Fruit fly (Drosophila melanogaster) whole organism, embryonic: ENCODE measurements around the gene CG10984.

ENCODE experiments used
- Ada2b ChIP-seq: fragments of 200-800 bp; sonication (Bioruptor generic); IDR thresholded peaks from 2 replicates; pipeline ENCODE4 v1.3.6; 2022; ENCODE audit warnings: missing biosample characterization, missing genetic modification characterization
- CG10147 ChIP-seq: fragments of 200-800 bp; sonication (Bioruptor generic); optimal IDR thresholded peaks from 2 replicates; lab custom pipeline; 2019; ENCODE audit warnings: missing biosample characterization, mild to moderate bottlenecking, missing genetic modification characterization, moderate library complexity
- CG10209 ChIP-seq: fragments of 200-800 bp; sonication (Bioruptor generic); optimal IDR thresholded peaks from 3 replicates; lab custom pipeline; 2017; ENCODE audit warnings: missing biosample characterization, mild to moderate bottlenecking, missing genetic modification characterization, missing genetic modification reagents
- CG11723 ChIP-seq: fragments of 200-800 bp; sonication (Bioruptor generic); optimal IDR thresholded peaks from 2 replicates; lab custom pipeline; 2017; ENCODE audit warnings: missing biosample characterization, mild to moderate bottlenecking, missing genetic modification characterization
- CG12299 ChIP-seq: fragments of 200-800 bp; sonication (Bioruptor generic); optimal IDR thresholded peaks from 2 replicates; lab custom pipeline; 2018; ENCODE audit warnings: missing biosample characterization, mild to moderate bottlenecking, missing genetic modification characterization
- CG1233 ChIP-seq: fragments of 200-800 bp; sonication (Bioruptor generic); optimal IDR thresholded peaks from 4 replicates; lab custom pipeline; 2018; ENCODE audit warnings: missing biosample characterization, mild to moderate bottlenecking, missing genetic modification characterization
- CG13424 ChIP-seq: fragments of 200-800 bp; sonication (Bioruptor generic); optimal IDR thresholded peaks from 2 replicates; lab custom pipeline; 2019; ENCODE audit warnings: missing biosample characterization, mild to moderate bottlenecking, missing genetic modification characterization, moderate library complexity
- CG14860 ChIP-seq: fragments of 200-800 bp; sonication (Bioruptor generic); IDR thresholded peaks from 3 replicates; pipeline ENCODE4 v1.3.6; 2022; ENCODE audit warnings: missing biosample characterization, missing genetic modification characterization; ENCODE audit not compliant: partially characterized antibody
- CG15479 ChIP-seq: fragments of 200-800 bp; sonication (Bioruptor generic); optimal IDR thresholded peaks from 3 replicates; lab custom pipeline; 2019; ENCODE audit warnings: missing biosample characterization, mild to moderate bottlenecking, missing genetic modification characterization, moderate library complexity
- CG16813 ChIP-seq: fragments of 200-800 bp; sonication (Bioruptor generic); IDR thresholded peaks from 3 replicates; pipeline ENCODE4 v1.3.6; 2022; ENCODE audit warnings: missing biosample characterization, missing genetic modification characterization; ENCODE audit not compliant: partially characterized antibody
- CG16815 ChIP-seq: fragments of 200-800 bp; sonication (Bioruptor generic); optimal IDR thresholded peaks from 3 replicates; lab custom pipeline; 2017; ENCODE audit warnings: missing biosample characterization, mild to moderate bottlenecking, missing genetic modification characterization
- CG17186 ChIP-seq: fragments of 200-800 bp; sonication (Bioruptor generic); optimal IDR thresholded peaks from 3 replicates; lab custom pipeline; 2017; ENCODE audit warnings: missing biosample characterization, missing genetic modification reagents, missing genetic modification characterization
- CG18764 ChIP-seq: fragments of 200-800 bp; sonication (Bioruptor generic); optimal IDR thresholded peaks from 3 replicates; lab custom pipeline; 2016; ENCODE audit warnings: missing biosample characterization, missing genetic modification characterization
- CG34224 ChIP-seq: fragments of 200-800 bp; sonication (Bioruptor generic); IDR thresholded peaks from 3 replicates; pipeline ENCODE4 v1.3.6; 2022; ENCODE audit warnings: missing biosample characterization, missing genetic modification characterization; ENCODE audit not compliant: partially characterized antibody
- CG4360 ChIP-seq: fragments of 200-800 bp; sonication (Bioruptor generic); IDR thresholded peaks from 2 replicates; pipeline ENCODE4 v1.3.6; 2022; ENCODE audit warnings: missing biosample characterization, missing genetic modification characterization
- CG8281 ChIP-seq: fragments of 200-800 bp; sonication (Bioruptor generic); optimal IDR thresholded peaks from 2 replicates; lab custom pipeline; 2018; ENCODE audit warnings: missing biosample characterization, mild to moderate bottlenecking, missing genetic modification characterization, moderate library complexity
- CG8290 ChIP-seq, 3 experiments: fragments of 200-800 bp; sonication (Bioruptor generic); optimal IDR thresholded peaks; 2 replicates each; lab custom pipeline; 2016 to 2019; ENCODE audit warnings: missing biosample characterization in 3 of 3, missing genetic modification characterization in 3 of 3, mild to moderate bottlenecking in 2 of 3, moderate library complexity in 1 of 3
- CG9215 ChIP-seq: fragments of 200-800 bp; sonication (Bioruptor generic); IDR thresholded peaks from 2 replicates; pipeline ENCODE4 v1.3.6; 2022; ENCODE audit warnings: missing biosample characterization, missing genetic modification characterization
- CTCF ChIP-seq: fragments of 200-800 bp; sonication (Bioruptor generic); optimal IDR thresholded peaks from 2 replicates; lab custom pipeline; 2017; ENCODE audit warnings: missing biosample characterization, mild to moderate bottlenecking, missing genetic modification characterization, moderate library complexity
- CoRest ChIP-seq: fragments of 200-800 bp; sonication (Bioruptor generic); optimal IDR thresholded peaks from 3 replicates; lab custom pipeline; 2018; ENCODE audit warnings: missing biosample characterization, mild to moderate bottlenecking, missing genetic modification characterization, moderate library complexity
- Dfd ChIP-seq, 2 experiments: fragments of >200 bp; optimal IDR thresholded peaks; 2 replicates each; lab custom pipeline; 2017; ENCODE audit warnings: missing biosample characterization in 2 of 2, missing genetic modification characterization in 2 of 2
- Dp ChIP-seq: fragments of 200-800 bp; sonication (Bioruptor generic); optimal IDR thresholded peaks from 2 replicates; lab custom pipeline; 2018; ENCODE audit warnings: missing biosample characterization, mild to moderate bottlenecking, missing genetic modification characterization, moderate library complexity
- Dref ChIP-seq: fragments of 200-800 bp; sonication (Bioruptor generic); IDR thresholded peaks from 2 replicates; pipeline ENCODE4 v1.3.6; 2022; ENCODE audit warnings: missing biosample characterization, missing genetic modification characterization
- GATAe ChIP-seq: fragments of 200-800 bp; sonication (Bioruptor generic); conservative IDR thresholded peaks from 2 replicates; pipeline ENCODE4 v1.3.6; 2022; ENCODE audit warnings: missing biosample characterization, missing genetic modification characterization
- HLH3B ChIP-seq: fragments of 200-800 bp; sonication (Bioruptor generic); IDR thresholded peaks from 2 replicates; pipeline ENCODE4 v1.3.6; 2022; ENCODE audit warnings: missing biosample characterization, missing genetic modification characterization
- Lhr ChIP-seq: fragments of 200-800 bp; sonication (Bioruptor generic); optimal IDR thresholded peaks from 3 replicates; lab custom pipeline; 2017; ENCODE audit warnings: mild to moderate bottlenecking, missing biosample characterization, missing genetic modification reagents, missing genetic modification characterization
- Lpt ChIP-seq: fragments of >200 bp; optimal IDR thresholded peaks from 2 replicates; lab custom pipeline; 2018; ENCODE audit warnings: missing biosample characterization, missing genetic modification characterization
- Optix ChIP-seq: fragments of 200-800 bp; sonication (Bioruptor generic); IDR thresholded peaks from 3 replicates; pipeline ENCODE4 v1.3.6; 2022; ENCODE audit warnings: missing biosample characterization, missing genetic modification characterization
- PHDP ChIP-seq: fragments of 200-800 bp; sonication (Bioruptor generic); optimal IDR thresholded peaks from 3 replicates; lab custom pipeline; 2018; ENCODE audit warnings: missing biosample characterization, mild to moderate bottlenecking, missing genetic modification characterization, moderate library complexity
- Ptx1 ChIP-seq: fragments of 200-800 bp; sonication (Bioruptor generic); IDR thresholded peaks from 2 replicates; pipeline ENCODE4 v1.3.6; 2022; ENCODE audit warnings: missing biosample characterization, missing genetic modification characterization
- Scr ChIP-seq: fragments of 200-800 bp; sonication (Bioruptor generic); IDR thresholded peaks from 2 replicates; pipeline ENCODE4 v1.3.6; 2022; ENCODE audit warnings: missing biosample characterization, missing genetic modification characterization; ENCODE audit not compliant: partially characterized antibody
- Sry-δ ChIP-seq: fragments of 200-800 bp; sonication (Bioruptor generic); optimal IDR thresholded peaks from 2 replicates; lab custom pipeline; 2016; ENCODE audit warnings: missing biosample characterization, missing genetic modification characterization
- TFAM ChIP-seq: fragments of 200-800 bp; sonication (Bioruptor generic); optimal IDR thresholded peaks from 2 replicates; lab custom pipeline; 2017; ENCODE audit warnings: missing biosample characterization, missing genetic modification characterization, inconsistent platforms
- YL-1 ChIP-seq: fragments of 200-800 bp; sonication (Bioruptor generic); optimal IDR thresholded peaks from 3 replicates; lab custom pipeline; 2017; ENCODE audit warnings: missing biosample characterization, mild to moderate bottlenecking, missing genetic modification characterization
- bowl ChIP-seq: fragments of 200-800 bp; sonication (Bioruptor generic); IDR thresholded peaks from 2 replicates; pipeline ENCODE4 v1.3.6; 2022; ENCODE audit warnings: missing biosample characterization, missing genetic modification characterization
- cwo ChIP-seq: fragments of 200-800 bp; sonication (Bioruptor generic); optimal IDR thresholded peaks from 3 replicates; lab custom pipeline; 2017; ENCODE audit warnings: missing biosample characterization, missing genetic modification characterization, mild to moderate bottlenecking, moderate library complexity, missing genetic modification reagents
- esg ChIP-seq: fragments of 200-800 bp; sonication (Bioruptor generic); conservative IDR thresholded peaks from 2 replicates; pipeline ENCODE4 v1.3.6; 2022; ENCODE audit warnings: missing biosample characterization, missing genetic modification characterization
- gem ChIP-seq: fragments of 200-800 bp; sonication (Bioruptor generic); optimal IDR thresholded peaks from 2 replicates; lab custom pipeline; 2019; ENCODE audit warnings: missing biosample characterization, mild to moderate bottlenecking, missing genetic modification characterization, moderate library complexity
- kah ChIP-seq: fragments of 200-800 bp; sonication (Bioruptor generic); optimal IDR thresholded peaks from 2 replicates; lab custom pipeline; 2018; ENCODE audit warnings: missing biosample characterization, mild to moderate bottlenecking, missing genetic modification characterization
- kay ChIP-seq: fragments of 200-800 bp; sonication (Bioruptor generic); optimal IDR thresholded peaks from 2 replicates; lab custom pipeline; 2016; ENCODE audit warnings: missing biosample characterization, missing genetic modification characterization
- lola ChIP-seq, 3 experiments: fragments of >200 bp in 2 of 3; fragments of 200-800 bp in 1 of 3; sonication (Bioruptor generic) in 1 of 3; optimal IDR thresholded peaks; 2 replicates each; lab custom pipeline; 2017 to 2019; ENCODE audit warnings: missing biosample characterization in 3 of 3, missing genetic modification characterization in 3 of 3, mild to moderate bottlenecking in 1 of 3, moderate library complexity in 1 of 3
- nerfin-1 ChIP-seq: fragments of 200-800 bp; sonication (Bioruptor generic); optimal IDR thresholded peaks from 3 replicates; lab custom pipeline; 2019; ENCODE audit warnings: missing biosample characterization, mild to moderate bottlenecking, missing genetic modification characterization, moderate library complexity
- prd ChIP-seq, 3 experiments: fragments of >200 bp in 2 of 3; fragments of 200-800 bp in 1 of 3; sonication (Bioruptor generic) in 1 of 3; optimal IDR thresholded peaks in 2 of 3; IDR thresholded peaks in 1 of 3; 2 replicates in 2 of 3; 3 replicates in 1 of 3; pipeline versions ENCODE4 v1.3.6 to Lab custom; 2017 to 2022; ENCODE audit warnings: missing biosample characterization in 1 of 3, missing genetic modification characterization in 1 of 3
- psq ChIP-seq: fragments of 200-800 bp; sonication (Bioruptor generic); optimal IDR thresholded peaks from 2 replicates; lab custom pipeline; 2017; ENCODE audit warnings: missing biosample characterization, missing genetic modification characterization
- sd ChIP-seq: fragments of 200-800 bp; sonication (Bioruptor generic); optimal IDR thresholded peaks from 3 replicates; lab custom pipeline; 2018; ENCODE audit warnings: missing biosample characterization, mild to moderate bottlenecking, missing genetic modification characterization, moderate library complexity
- sim ChIP-seq: fragments of 200-800 bp; sonication (Bioruptor generic); IDR thresholded peaks from 2 replicates; pipeline ENCODE4 v1.3.6; 2022; ENCODE audit warnings: missing biosample characterization, missing genetic modification characterization
- sima ChIP-seq: fragments of 200-800 bp; sonication (Bioruptor generic); optimal IDR thresholded peaks from 2 replicates; lab custom pipeline; 2016; ENCODE audit warnings: missing biosample characterization, missing genetic modification characterization
- vnd ChIP-seq: fragments of 200-800 bp; sonication (Bioruptor generic); IDR thresholded peaks from 3 replicates; pipeline ENCODE4 v1.3.6; 2022; ENCODE audit warnings: missing biosample characterization, missing genetic modification characterization; ENCODE audit not compliant: partially characterized antibody
- wor ChIP-seq: fragments of 200-800 bp; sonication (Bioruptor generic); IDR thresholded peaks from 2 replicates; pipeline ENCODE4 v1.3.6; 2022; ENCODE audit warnings: missing biosample characterization, missing genetic modification characterization
- zen2 ChIP-seq: fragments of 200-800 bp; sonication (Bioruptor generic); IDR thresholded peaks from 3 replicates; pipeline ENCODE4 v1.3.6; 2022; ENCODE audit warnings: missing biosample characterization, missing genetic modification characterization; ENCODE audit not compliant: partially characterized antibody

CG10984 gene

DNA sequence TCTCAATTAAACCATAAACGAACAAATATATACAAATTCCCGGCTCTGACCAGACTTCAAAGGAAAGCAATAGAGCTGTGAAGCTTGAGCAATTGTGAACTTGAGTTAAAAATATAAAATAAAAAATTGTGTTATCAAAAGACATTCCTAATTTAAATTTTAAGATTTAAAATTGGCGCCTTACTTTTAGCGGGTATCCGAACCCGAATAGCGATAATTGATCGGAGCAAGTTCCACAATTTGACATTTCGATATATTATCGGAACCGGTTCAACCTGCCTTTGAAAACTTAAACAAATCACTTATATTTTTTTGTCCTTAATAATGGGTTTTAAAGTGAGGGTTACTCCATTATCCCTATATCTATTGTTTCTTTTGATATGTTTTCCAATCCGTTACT is 17.2 kb upstream of the CG10984 start (continued):
- TF ChIP-seq bowl: no peak
- no peak for TF ChIP-seq psq (GFP tag; lab: Kevin White, UChicago)
- TF ChIP-seq CG16815 (GFP tag; lab: Kevin White, UChicago): no peak
- peak; percentile 99 for TF ChIP-seq Dp
- no peak for TF ChIP-seq TFAM
- no peak for TF ChIP-seq gem (tag; lab: Kevin White, UChicago)
- TF ChIP-seq CG34224 (GFP tag; lab: Robert Waterston, UW): peak; percentile 76
- peak; percentile 60 for TF ChIP-seq Scr (GFP tag; lab: Robert Waterston, UW)
- TF ChIP-seq sima (GFP tag; lab: Kevin White, UChicago): no peak
- TF ChIP-seq CG15479: no peak
- no peak for TF ChIP-seq CG9215 (GFP tag; lab: Robert Waterston, UW)
- no peak for TF ChIP-seq GATAe (GFP tag; lab: Robert Waterston, UW)
- TF ChIP-seq Dfd (GFP tag; optimal IDR thresholded peaks at IDR 0.05; lab: Kevin White, UChicago): no peak
- no peak for TF ChIP-seq esg
- no peak for TF ChIP-seq CG12299 (tag; lab: Kevin White, UChicago)
- TF ChIP-seq Dref (GFP tag; lab: Robert Waterston, UW): peak; percentile 95
- TF ChIP-seq cwo (GFP tag; lab: Kevin White, UChicago): no peak
- TF ChIP-seq kah (GFP tag; lab: Kevin White, UChicago): no peak
- no peak for TF ChIP-seq CG10209 (GFP tag; lab: Kevin White, UChicago)
- no peak for TF ChIP-seq Optix (GFP tag; lab: Robert Waterston, UW)
- TF ChIP-seq HLH3B: no peak
- TF ChIP-seq kay (GFP tag; lab: Kevin White, UChicago): no peak
- no peak for TF ChIP-seq CoRest (tag; lab: Kevin White, UChicago)
- no peak for TF ChIP-seq Lpt (GFP tag; lab: Kevin White, UChicago)
- no peak for TF ChIP-seq Ptx1 (GFP tag; lab: Robert Waterston, UW)
- TF ChIP-seq CG13424 (tag; lab: Kevin White, UChicago): no peak
- peak; percentile 34 for TF ChIP-seq Sry-δ (GFP tag; lab: Kevin White, UChicago)
- no peak for TF ChIP-seq wor
- no peak for TF ChIP-seq Ada2b
- no peak for TF ChIP-seq CG1233 (GFP tag; lab: Kevin White, UChicago)
- no peak for TF ChIP-seq CG4360 (GFP tag; lab: Robert Waterston, UW)
- TF ChIP-seq, all 482 proteins: peak for 41

- TF ChIP-seq YL-1 (GFP tag; lab: Kevin White, UChicago): peak; percentile 24
- TF ChIP-seq CG17186 (GFP tag; lab: Kevin White, UChicago): peak; percentile 56
- peak; percentile 32; the same call in 1 of the 3 replicates for TF ChIP-seq zen2 (GFP tag; lab: Robert Waterston, UW)
- peak; percentile 7 for TF ChIP-seq PHDP (tag; lab: Kevin White, UChicago)
- TF ChIP-seq CG16813: peak; percentile 87
- peak; percentile 85 for TF ChIP-seq CG14860
- TF ChIP-seq CG8281: no peak
- TF ChIP-seq CG8290 (GFP tag; optimal IDR thresholded peaks at IDR 0.05; lab: Kevin White, UChicago): peak; percentile 20
- TF ChIP-seq CG8290 (tag; optimal IDR thresholded peaks at IDR 0.05; lab: Kevin White, UChicago): no peak
- no peak for TF ChIP-seq prd (optimal IDR thresholded peaks at IDR 0.05; lab: Kevin White, UChicago)
- TF ChIP-seq prd (GFP tag; IDR thresholded peaks at IDR 0.05; lab: Robert Waterston, UW): no peak
- peak in 1 of 3 experiments; percentile 33 for TF ChIP-seq lola (GFP tag; optimal IDR thresholded peaks at IDR 0.05; lab: Kevin White, UChicago)
- no peak for TF ChIP-seq sim (GFP tag; lab: Robert Waterston, UW)
- TF ChIP-seq CG10147 (GFP tag; lab: Kevin White, UChicago): peak; percentile 22
- TF ChIP-seq nerfin-1 (tag; lab: Kevin White, UChicago): peak; percentile 15
- TF ChIP-seq vnd (GFP tag; lab: Robert Waterston, UW): peak; percentile 86
- peak; percentile 47 for TF ChIP-seq CG11723
- TF ChIP-seq CG18764 (GFP tag; lab: Kevin White, UChicago): no peak
- TF ChIP-seq Lhr (GFP tag; lab: Kevin White, UChicago): peak; percentile 39
- peak; percentile 91 for TF ChIP-seq sd (tag; lab: Kevin White, UChicago)
- TF ChIP-seq CTCF (GFP tag; lab: Kevin White, UChicago): no peak
Measured at dm6 chr3L:12734550-12735012, 15.3 kb upstream of the CG10984 start, which contains the start of the genes SmD1 and Ptp69D. TSS of gene SmD1 (minus strand) at chr3L:12734611. TSS of gene Ptp69D (plus strand) at chr3L:12734945.
